Fruit fly (Drosophila melanogaster) whole organism, embryonic: ENCODE results near the gene CG31816.

Experiments used
- CG10979 ChIP-seq: fragments of 200-800 bp; sonication (Bioruptor generic); optimal IDR thresholded peaks from 2 replicates; lab custom pipeline; 2018; ENCODE audit warnings: missing biosample characterization, mild to moderate bottlenecking, missing genetic modification characterization, moderate library complexity
- CG1233 ChIP-seq: fragments of 200-800 bp; sonication (Bioruptor generic); optimal IDR thresholded peaks from 4 replicates; lab custom pipeline; 2018; ENCODE audit warnings: missing biosample characterization, mild to moderate bottlenecking, missing genetic modification characterization
- CG1529 ChIP-seq: fragments of 200-800 bp; sonication (Bioruptor generic); optimal IDR thresholded peaks from 3 replicates; lab custom pipeline; 2018; ENCODE audit warnings: missing biosample characterization, missing genetic modification characterization
- CG1603 ChIP-seq: fragments of 200-800 bp; sonication (Bioruptor generic); optimal IDR thresholded peaks from 2 replicates; lab custom pipeline; 2019; ENCODE audit warnings: missing biosample characterization, mild to moderate bottlenecking, missing genetic modification characterization, moderate library complexity
- CG16863 ChIP-seq: fragments of 200-800 bp; sonication (Bioruptor generic); optimal IDR thresholded peaks from 3 replicates; lab custom pipeline; 2016; ENCODE audit warnings: missing biosample characterization, missing genetic modification characterization
- CG2199 ChIP-seq: fragments of 200-800 bp; sonication (Bioruptor generic); IDR thresholded peaks from 3 replicates; pipeline ENCODE4 v1.3.6; 2022; ENCODE audit warnings: missing biosample characterization, missing genetic modification characterization
- CG30020 ChIP-seq: fragments of 200-800 bp; optimal IDR thresholded peaks from 2 replicates; lab custom pipeline; 2019; ENCODE audit warnings: missing biosample characterization, mild to moderate bottlenecking, missing genetic modification characterization, moderate library complexity
- CG31365 ChIP-seq: fragments of 200-800 bp; sonication (Bioruptor generic); optimal IDR thresholded peaks from 2 replicates; lab custom pipeline; 2018; ENCODE audit warnings: missing biosample characterization, mild to moderate bottlenecking, missing genetic modification characterization
- CG3163 ChIP-seq: fragments of 200-800 bp; sonication (Bioruptor generic); optimal IDR thresholded peaks from 3 replicates; lab custom pipeline; 2016; ENCODE audit warnings: missing biosample characterization, missing genetic modification characterization
- CG32767 ChIP-seq: fragments of 200-800 bp; sonication (Bioruptor generic); IDR thresholded peaks from 2 replicates; pipeline ENCODE4 v1.3.6; 2022; ENCODE audit warnings: missing biosample characterization, missing genetic modification characterization
- CG3407 ChIP-seq: fragments of 200-800 bp; sonication (Bioruptor generic); optimal IDR thresholded peaks from 2 replicates; lab custom pipeline; 2018; ENCODE audit warnings: missing biosample characterization, mild to moderate bottlenecking, missing genetic modification characterization
- CG34422 ChIP-seq: fragments of 200-800 bp; sonication (Bioruptor generic); IDR thresholded peaks from 3 replicates; pipeline ENCODE4 v1.3.6; 2022; ENCODE audit warnings: missing biosample characterization, missing genetic modification characterization
- CG3838 ChIP-seq: fragments of 200-800 bp; sonication (Bioruptor generic); optimal IDR thresholded peaks from 3 replicates; lab custom pipeline; 2016; ENCODE audit warnings: missing biosample characterization, missing genetic modification characterization
- CG4424 ChIP-seq: fragments of 200-800 bp; sonication (Bioruptor generic); optimal IDR thresholded peaks from 3 replicates; lab custom pipeline; 2016; ENCODE audit warnings: missing biosample characterization, missing genetic modification characterization
- CG4617 ChIP-seq: fragments of 200-800 bp; sonication (Bioruptor generic); optimal IDR thresholded peaks from 3 replicates; lab custom pipeline; 2016; ENCODE audit warnings: missing biosample characterization, missing genetic modification characterization, borderline replicate concordance
- CG4730 ChIP-seq: fragments of 200-800 bp; sonication (Bioruptor generic); IDR thresholded peaks from 2 replicates; pipeline ENCODE4 v1.3.6; 2022; ENCODE audit warnings: missing biosample characterization, missing genetic modification characterization
- CG4820 ChIP-seq: fragments of 200-800 bp; sonication (Bioruptor generic); optimal IDR thresholded peaks from 3 replicates; lab custom pipeline; 2016; ENCODE audit warnings: missing biosample characterization, missing genetic modification characterization
- CG5180 ChIP-seq: fragments of 200-800 bp; sonication (Bioruptor generic); optimal IDR thresholded peaks from 3 replicates; lab custom pipeline; 2017; ENCODE audit warnings: missing biosample characterization, missing genetic modification characterization, mild to moderate bottlenecking, moderate library complexity, missing genetic modification reagents
- CG7839 ChIP-seq: fragments of 200-800 bp; sonication (Bioruptor generic); optimal IDR thresholded peaks from 3 replicates; lab custom pipeline; 2018; ENCODE audit warnings: missing biosample characterization, mild to moderate bottlenecking, missing genetic modification characterization, moderate library complexity
- CG7987 ChIP-seq: fragments of 200-800 bp; sonication (Bioruptor generic); optimal IDR thresholded peaks from 2 replicates; lab custom pipeline; 2018; ENCODE audit warnings: missing biosample characterization, mild to moderate bottlenecking, missing genetic modification characterization, moderate library complexity
- D19A ChIP-seq: fragments of 200-800 bp; optimal IDR thresholded peaks from 3 replicates; lab custom pipeline; 2019; ENCODE audit warnings: missing biosample characterization, mild to moderate bottlenecking, missing genetic modification characterization, moderate library complexity
- D19B ChIP-seq: fragments of 200-800 bp; sonication (Bioruptor generic); optimal IDR thresholded peaks from 2 replicates; lab custom pipeline; 2017; ENCODE audit warnings: missing biosample characterization, mild to moderate bottlenecking, missing genetic modification characterization
- Dref ChIP-seq: fragments of 200-800 bp; sonication (Bioruptor generic); IDR thresholded peaks from 2 replicates; pipeline ENCODE4 v1.3.6; 2022; ENCODE audit warnings: missing biosample characterization, missing genetic modification characterization
- Ets97D ChIP-seq: fragments of 200-800 bp; sonication (Bioruptor generic); optimal IDR thresholded peaks from 3 replicates; lab custom pipeline; 2016; ENCODE audit warnings: missing biosample characterization, missing genetic modification characterization
- GATAe ChIP-seq: fragments of 200-800 bp; sonication (Bioruptor generic); conservative IDR thresholded peaks from 2 replicates; pipeline ENCODE4 v1.3.6; 2022; ENCODE audit warnings: missing biosample characterization, missing genetic modification characterization
- Mad ChIP-seq: fragments of 200-800 bp; sonication (Bioruptor generic); optimal IDR thresholded peaks from 2 replicates; lab custom pipeline; 2016; ENCODE audit warnings: missing biosample characterization, missing genetic modification characterization
- Mrtf ChIP-seq: fragments of 200-800 bp; sonication (Bioruptor generic); IDR thresholded peaks from 3 replicates; pipeline ENCODE4 v1.3.6; 2022; ENCODE audit warnings: missing biosample characterization, missing genetic modification characterization
- Myb ChIP-seq: fragments of 200-800 bp; sonication (Bioruptor generic); optimal IDR thresholded peaks from 2 replicates; lab custom pipeline; 2016; ENCODE audit warnings: missing biosample characterization, missing genetic modification characterization
- Opbp ChIP-seq: fragments of 200-800 bp; sonication (Bioruptor generic); IDR thresholded peaks from 3 replicates; pipeline ENCODE4 v1.3.6; 2022; ENCODE audit warnings: missing biosample characterization, missing genetic modification characterization; ENCODE audit not compliant: partially characterized antibody
- Side ChIP-seq: fragments of 200-800 bp; sonication (Bioruptor generic); optimal IDR thresholded peaks from 2 replicates; lab custom pipeline; 2016; ENCODE audit warnings: missing biosample characterization, missing genetic modification characterization
- Sin3A ChIP-seq: fragments of >200 bp; optimal IDR thresholded peaks from 2 replicates; lab custom pipeline; 2018
- Sox102F ChIP-seq: fragments of 200-800 bp; sonication (Bioruptor generic); optimal IDR thresholded peaks from 2 replicates; lab custom pipeline; 2018; ENCODE audit warnings: missing biosample characterization, mild to moderate bottlenecking, missing genetic modification characterization, moderate library complexity
- Stat92E ChIP-seq, 3 experiments: fragments of >200 bp in 2 of 3; fragments of 200-800 bp in 1 of 3; sonication (Bioruptor generic) in 1 of 3; optimal IDR thresholded peaks; 2 replicates each; lab custom pipeline; 2017 to 2019; ENCODE audit warnings: missing biosample characterization in 3 of 3, missing genetic modification characterization in 3 of 3, mild to moderate bottlenecking in 1 of 3, moderate library complexity in 1 of 3
- al ChIP-seq: fragments of 200-800 bp; sonication (Bioruptor generic); IDR thresholded peaks from 2 replicates; pipeline ENCODE4 v1.3.6; 2022; ENCODE audit warnings: missing biosample characterization, missing genetic modification characterization
- bbx ChIP-seq: fragments of 200-800 bp; sonication (Bioruptor generic); IDR thresholded peaks from 2 replicates; pipeline ENCODE4 v1.3.6; 2022; ENCODE audit warnings: missing biosample characterization, missing genetic modification characterization; ENCODE audit not compliant: partially characterized antibody
- bsh ChIP-seq, 2 experiments: fragments of 200-800 bp; sonication (Bioruptor generic); optimal IDR thresholded peaks; 2 replicates each; lab custom pipeline; 2017 to 2018; ENCODE audit warnings: mild to moderate bottlenecking in 2 of 2, missing biosample characterization in 2 of 2, missing genetic modification characterization in 2 of 2, moderate library complexity in 1 of 2
- dimm ChIP-seq: fragments of 200-800 bp; sonication (Bioruptor generic); IDR thresholded peaks from 2 replicates; pipeline ENCODE4 v1.3.6; 2022; ENCODE audit warnings: missing biosample characterization, missing genetic modification characterization
- dmrt11E ChIP-seq: fragments of 200-800 bp; sonication (Bioruptor generic); optimal IDR thresholded peaks from 3 replicates; lab custom pipeline; 2018; ENCODE audit warnings: missing biosample characterization, mild to moderate bottlenecking, missing genetic modification characterization, moderate library complexity
- emc ChIP-seq: fragments of 200-800 bp; sonication (Bioruptor generic); optimal IDR thresholded peaks from 2 replicates; lab custom pipeline; 2016; ENCODE audit warnings: missing biosample characterization, missing genetic modification characterization
- fd64A ChIP-seq: fragments of 200-800 bp; sonication (Bioruptor generic); optimal IDR thresholded peaks from 3 replicates; lab custom pipeline; 2018; ENCODE audit warnings: missing biosample characterization, mild to moderate bottlenecking, missing genetic modification characterization
- gsb ChIP-seq: fragments of 200-800 bp; sonication (Bioruptor generic); IDR thresholded peaks from 2 replicates; pipeline ENCODE4 v1.3.6; 2022; ENCODE audit warnings: missing biosample characterization, missing genetic modification characterization
- h ChIP-seq: fragments of >200 bp; optimal IDR thresholded peaks from 2 replicates; lab custom pipeline; 2017
- ham ChIP-seq: fragments of 200-800 bp; sonication (Bioruptor generic); IDR thresholded peaks from 2 replicates; pipeline ENCODE4 v1.3.6; 2022; ENCODE audit warnings: missing biosample characterization, missing genetic modification characterization
- knrl ChIP-seq: fragments of 200-800 bp; sonication (Bioruptor generic); IDR thresholded peaks from 3 replicates; pipeline ENCODE4 v1.3.6; 2022; ENCODE audit warnings: missing biosample characterization, missing genetic modification characterization; ENCODE audit not compliant: partially characterized antibody
- nom ChIP-seq: fragments of 200-800 bp; sonication (Bioruptor generic); optimal IDR thresholded peaks from 2 replicates; lab custom pipeline; 2017; ENCODE audit warnings: missing biosample characterization, missing genetic modification characterization, mild to moderate bottlenecking, moderate library complexity, missing genetic modification reagents
- onecut ChIP-seq: fragments of 200-800 bp; sonication (Bioruptor generic); IDR thresholded peaks from 2 replicates; pipeline ENCODE4 v1.3.6; 2022; ENCODE audit warnings: missing biosample characterization, missing genetic modification characterization
- phol ChIP-seq: fragments of 200-800 bp; sonication (Bioruptor generic); optimal IDR thresholded peaks from 3 replicates; lab custom pipeline; 2018; ENCODE audit warnings: missing biosample characterization, mild to moderate bottlenecking, missing genetic modification characterization, moderate library complexity
- psq ChIP-seq: fragments of 200-800 bp; sonication (Bioruptor generic); optimal IDR thresholded peaks from 2 replicates; lab custom pipeline; 2017; ENCODE audit warnings: missing biosample characterization, missing genetic modification characterization
- salm ChIP-seq: fragments of 200-800 bp; sonication (Bioruptor generic); optimal IDR thresholded peaks from 2 replicates; lab custom pipeline; 2018; ENCODE audit warnings: missing biosample characterization, mild to moderate bottlenecking, missing genetic modification characterization
- sens ChIP-seq: fragments of 200-800 bp; sonication (Bioruptor generic); peaks from one replicate; lab custom pipeline; 2016; ENCODE audit warnings: missing biosample characterization, missing genetic modification characterization
- tin ChIP-seq: fragments of 200-800 bp; sonication (Bioruptor generic); optimal IDR thresholded peaks from 3 replicates; lab custom pipeline; 2016; ENCODE audit warnings: missing biosample characterization, missing genetic modification characterization
- tio ChIP-seq: fragments of 200-800 bp; sonication (Bioruptor generic); optimal IDR thresholded peaks from 2 replicates; lab custom pipeline; 2017; ENCODE audit warnings: missing biosample characterization, missing genetic modification characterization, inconsistent platforms

The CG31816 gene

DNA sequence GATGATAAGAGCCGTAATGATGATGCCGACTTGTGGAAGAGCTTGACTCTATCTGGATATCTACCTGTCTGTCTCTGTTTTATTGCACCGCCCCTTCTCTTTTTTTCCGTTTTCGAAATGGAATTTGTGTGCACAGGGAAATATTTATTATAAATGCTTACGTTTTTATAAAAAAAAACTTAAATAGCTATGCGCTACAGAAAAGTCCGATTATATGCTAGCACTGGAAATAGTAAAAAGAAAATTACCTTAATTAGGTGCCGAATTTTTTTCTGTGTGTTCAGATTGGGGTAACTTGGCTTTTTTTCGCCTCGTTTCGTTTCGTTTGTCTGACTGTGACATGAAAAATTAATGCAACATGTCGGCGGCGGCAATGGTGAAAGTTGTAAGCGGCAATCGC lies 49.6 kb downstream of the CG31816 start (continued):
- TF ChIP-seq CG30020 (tag; lab: Kevin White, UChicago) (no peak), CG3163 (GFP tag; lab: Kevin White, UChicago) (no peak), CG1233 (peak; percentile 1), Myb (GFP tag; lab: Kevin White, UChicago) (no peak), CG5180 (no peak), Mrtf (GFP tag; lab: Robert Waterston, UW) (peak; percentile 36; the same call in 1 of the 3 replicates), CG4617 (GFP tag; lab: Kevin White, UChicago) (no peak), salm (peak; percentile 54), CG10979 (tag; lab: Kevin White, UChicago) (peak; percentile 70), Dref (GFP tag; lab: Robert Waterston, UW) (no peak), Mad (GFP tag; lab: Kevin White, UChicago) (no peak), tin (GFP tag; lab: Kevin White, UChicago) (peak; percentile 13), Opbp (GFP tag; lab: Robert Waterston, UW) (no peak), nom (GFP tag; lab: Kevin White, UChicago) (peak; percentile 44), emc (GFP tag; lab: Kevin White, UChicago) (no peak), GATAe (no peak), h (no peak), phol (tag; lab: Kevin White, UChicago) (peak; percentile 72), onecut (peak; percentile 12; the same call in 1 of the 2 replicates), knrl (GFP tag; lab: Robert Waterston, UW) (no peak), bbx (no peak), Sin3A (no peak), CG16863 (peak; percentile 21), dmrt11E (tag; lab: Kevin White, UChicago) (peak; percentile 5), Stat92E (GFP tag; optimal IDR thresholded peaks at IDR 0.05; lab: Kevin White, UChicago) (no peak), CG2199 (GFP tag; lab: Robert Waterston, UW) (peak; percentile 62; the same call in 1 of the 3 replicates), CG3407 (GFP tag; lab: Kevin White, UChicago) (peak; percentile 53), CG31365 (tag; lab: Kevin White, UChicago) (no peak), D19B (no peak), CG4424 (GFP tag; lab: Kevin White, UChicago) (peak; percentile 70), bsh (GFP tag; optimal IDR thresholded peaks at IDR 0.05; lab: Kevin White, UChicago) (peak; percentile 65 to 86), CG3838 (GFP tag; lab: Kevin White, UChicago) (no peak), Side (GFP tag; lab: Kevin White, UChicago) (no peak), CG32767 (no peak), al (no peak), CG1603 (tag; lab: Kevin White, UChicago) (peak; percentile 9), CG4730 (peak; percentile 35; the same call in 1 of the 2 replicates), CG34422 (GFP tag; lab: Robert Waterston, UW) (no peak; the same call in 2 of the 3 replicates), dimm (peak; percentile 56; the same call in 1 of the 2 replicates), Sox102F (peak; percentile 86), psq (no peak), CG7839 (peak; percentile 51), tio (GFP tag; lab: Kevin White, UChicago) (peak; percentile 36), ham (GFP tag; lab: Robert Waterston, UW) (no peak), CG4820 (GFP tag; lab: Kevin White, UChicago) (peak; percentile 43), CG1529 (GFP tag; lab: Kevin White, UChicago) (peak; percentile 73), D19A (peak; percentile 30), Ets97D (no peak), CG7987 (GFP tag; lab: Kevin White, UChicago) (no peak), gsb (GFP tag; lab: Robert Waterston, UW) (no peak), sens (GFP tag; lab: Kevin White, UChicago) (peak; percentile 97), fd64A (GFP tag; lab: Kevin White, UChicago) (peak; percentile 30)
